Worm (Caenorhabditis elegans): ENCODE results near the gene C42D4.13.

DNA sequence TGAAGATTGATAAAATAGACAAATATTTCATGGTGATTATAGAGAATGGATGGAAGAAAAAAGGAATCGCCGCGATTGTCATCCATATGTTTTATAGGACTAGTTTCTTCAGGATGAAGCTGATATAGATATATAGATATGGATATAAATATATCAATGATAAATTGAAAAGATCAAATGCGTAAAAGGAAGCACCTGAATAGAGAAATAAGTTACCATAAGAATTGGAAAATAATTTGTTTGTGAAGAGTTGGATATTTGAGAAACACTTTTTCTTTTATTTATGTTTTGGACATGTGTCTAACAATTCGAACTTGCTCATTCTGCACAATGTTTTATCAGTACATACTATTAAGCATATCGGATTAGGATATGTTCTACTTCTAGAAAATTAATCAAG, at the start of gene C42D4.13:
- TF ChIP-seq pqm-1 (tag; optimal IDR thresholded peaks at IDR 0.05), result no peak
- TF ChIP-seq unc-39 (tag; optimal IDR thresholded peaks at IDR 0.05), result no peak
- no peak for TF ChIP-seq skn-1 (tag; optimal IDR thresholded peaks at IDR 0.05)
- no peak for TF ChIP-seq daf-12 (tag; optimal IDR thresholded peaks at IDR 0.05)
- TF ChIP-seq ceh-9 (tag; optimal IDR thresholded peaks at IDR 0.05), result no peak
- TF ChIP-seq unc-62 (GFP tag; optimal IDR thresholded peaks at IDR 0.05), result no peak
- no peak for TF ChIP-seq pha-4 (tag; optimal IDR thresholded peaks at IDR 0.05)
- no peak for TF ChIP-seq zag-1 (tag; optimal IDR thresholded peaks at IDR 0.05)
- no peak for TF ChIP-seq sea-2 (GFP tag; optimal IDR thresholded peaks at IDR 0.05)
- TF ChIP-seq lin-39 (tag; optimal IDR thresholded peaks at IDR 0.05), result no peak

All from whole organism, L3 larva.